Worm (Caenorhabditis elegans) whole organism, young adult: ENCODE results near the gene R05A10.2.

Experiments used
- B0035.1 ChIP-seq: sonication (generic microtip); optimal IDR thresholded peaks from 2 replicates; lab custom pipeline; 2016; ENCODE audit warnings: missing genetic modification characterization, mild to moderate bottlenecking, missing compliant biosample characterization, missing genotype, missing genetic modification reagents
- T07F8.4 ChIP-seq: sonication (generic microtip); optimal IDR thresholded peaks from 2 replicates; lab custom pipeline; 2016; ENCODE audit warnings: mild to moderate bottlenecking, missing genetic modification characterization, moderate library complexity, missing compliant biosample characterization
- Y67H2A.10 ChIP-seq: fragments of 200-800 bp; sonication (Bioruptor generic); conservative IDR thresholded peaks from 2 replicates; pipeline ENCODE4 v1.3.6; 2022; ENCODE audit warnings: missing genetic modification reagents, missing genetic modification characterization, missing compliant biosample characterization
- ceh-58 ChIP-seq: fragments of 200-800 bp; sonication (Bioruptor generic); IDR thresholded peaks from 2 replicates; pipeline ENCODE4 v1.3.6; 2022; ENCODE audit warnings: missing genetic modification characterization, missing compliant biosample characterization
- egrh-3 ChIP-seq: fragments of 200-800 bp; sonication (Bioruptor generic); IDR thresholded peaks from 2 replicates; pipeline ENCODE4 v1.3.6; 2022; ENCODE audit warnings: missing genetic modification reagents, missing genetic modification characterization, missing compliant biosample characterization
- lin-26 ChIP-seq: fragments of 200-800 bp; sonication (Bioruptor generic); IDR thresholded peaks from 2 replicates; pipeline ENCODE4 v1.3.6; 2022; ENCODE audit warnings: missing genetic modification reagents, missing genetic modification characterization, missing compliant biosample characterization
- lsy-27 ChIP-seq: sonication (generic microtip); optimal IDR thresholded peaks from 2 replicates; lab custom pipeline; 2017; ENCODE audit warnings: missing genetic modification characterization, mild to moderate bottlenecking, missing compliant biosample characterization, antibody characterized with exemption, missing genotype, borderline replicate concordance; ENCODE audit not compliant: insufficient read depth
- pha-4 ChIP-seq: fragments of 150-350 bp; sonication (generic microtip); optimal IDR thresholded peaks from 2 replicates; lab custom pipeline; 2014; ENCODE audit warnings: missing biosample characterization, missing genetic modification reagents, missing genetic modification characterization
- snpc-1.1 ChIP-seq: sonication (generic microtip); optimal IDR thresholded peaks from 2 replicates; lab custom pipeline; 2017; ENCODE audit warnings: missing genetic modification characterization, mild to moderate bottlenecking, missing compliant biosample characterization, antibody characterized with exemption, moderate library complexity, missing genotype, missing genetic modification reagents; ENCODE audit not compliant: insufficient read depth
- snpc-4 ChIP-seq, 5 experiments: fragments of 150-350 bp in 1 of 5; sonication (generic microtip) in 4 of 5; optimal IDR thresholded peaks; 2 replicates each; lab custom pipeline; 2014 to 2018; ENCODE audit warnings: missing genetic modification characterization in 5 of 5, missing biosample characterization in 3 of 5, antibody characterized with exemption in 2 of 5, mild to moderate bottlenecking in 2 of 5, missing compliant biosample characterization in 2 of 5, missing genotype in 2 of 5, moderate library complexity in 2 of 5, missing genetic modification reagents in 1 of 5
- unc-62 ChIP-seq: fragments of 150-350 bp; optimal IDR thresholded peaks from 2 replicates; lab custom pipeline; 2014; ENCODE audit warnings: missing biosample characterization, missing genetic modification reagents, missing genetic modification characterization
- ztf-28 ChIP-seq: fragments of 200-800 bp; sonication (Bioruptor generic); IDR thresholded peaks from 2 replicates; pipeline ENCODE4 v1.3.6; 2022; ENCODE audit warnings: missing genetic modification reagents, missing genetic modification characterization, missing compliant biosample characterization

DNA sequence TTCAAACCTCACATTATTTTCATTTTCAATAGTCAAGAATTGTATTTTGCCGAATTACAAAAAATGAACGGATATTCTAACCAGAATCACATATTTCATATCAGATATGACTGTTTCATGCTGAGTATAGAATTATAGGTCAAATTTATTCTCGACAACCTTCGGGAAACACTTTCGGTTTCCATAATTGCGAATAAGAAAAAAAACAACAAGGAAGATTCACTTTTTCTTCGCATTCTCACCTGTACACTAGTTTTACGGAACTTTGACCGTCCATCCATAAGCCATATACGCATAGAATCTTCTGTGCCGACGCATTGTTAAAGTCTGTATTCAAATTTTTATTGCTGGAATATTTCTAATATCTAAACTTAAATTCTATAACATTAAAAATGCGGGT, 31.5 kb upstream of the R05A10.2 start, which contains the start of gene oac-37:
- TF ChIP-seq Y67H2A.10 (GFP tag; lab: Robert Waterston, UW) (no peak), lsy-27 (tag; lab: Kevin White, UChicago) (no peak), lin-26 (no peak), ceh-58 (GFP tag; lab: Robert Waterston, UW) (no peak), pha-4 (no peak), snpc-1.1 (tag; lab: Kevin White, UChicago) (no peak), snpc-4 (GFP tag; optimal IDR thresholded peaks at IDR 0.05; lab: Kevin White, UChicago) (no peak), snpc-4 (tag; optimal IDR thresholded peaks at IDR 0.05; lab: Kevin White, UChicago) (no peak), T07F8.4 (tag; lab: Kevin White, UChicago) (no peak), ztf-28 (GFP tag; lab: Robert Waterston, UW) (no peak), egrh-3 (GFP tag; lab: Robert Waterston, UW) (no peak), B0035.1 (tag; lab: Kevin White, UChicago) (no peak), unc-62 (GFP tag; lab: Kevin White, UChicago) (no peak)
